Comparison of ENCODE assay signal across 1 fruit fly cellular context in the genomic region with DNA sequence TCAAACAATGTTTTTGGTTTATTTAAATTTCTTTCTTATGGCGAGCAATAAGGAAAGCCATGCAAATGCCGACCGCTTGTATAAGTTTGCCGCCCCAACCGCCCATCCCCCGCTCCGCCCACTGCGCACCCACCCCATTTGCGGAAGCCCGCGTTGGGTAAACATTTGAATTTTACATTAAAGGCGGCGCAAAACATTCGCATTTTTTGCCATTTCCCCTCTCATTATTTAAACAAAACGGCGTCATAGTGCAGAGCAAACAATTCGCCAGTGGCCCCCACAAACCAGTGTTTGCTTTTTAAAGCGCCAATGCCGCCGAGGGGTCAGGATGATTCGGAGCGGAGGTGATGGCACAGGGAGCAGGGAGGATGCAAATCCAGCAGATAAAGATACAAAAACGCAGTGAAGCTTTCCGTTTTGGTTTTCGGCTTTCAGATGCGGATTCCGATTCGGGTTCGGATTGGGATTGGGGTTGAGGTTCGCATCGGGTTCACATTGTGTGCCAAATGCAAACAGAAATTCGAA.
TF ChIP-seq lines count a peak whose summit lies in the region.

No protein-coding gene starts in this region.

TF ChIP-seq in whole organism, embryonic, 481 proteins besides CTCF, POLR2A, EP300 and RAD21 (continued from another document):
- TF ChIP-seq CG18599 (GFP tag; optimal IDR thresholded peaks at IDR 0.05; lab: Kevin White, UChicago) (peak; percentile 40), vvl (GFP tag; IDR thresholded peaks at IDR 0.05; lab: Robert Waterston, UW) (peak; percentile 15; the same call in 1 of the 2 replicates), lab (GFP tag; optimal IDR thresholded peaks at IDR 0.05; lab: Kevin White, UChicago) (peak; percentile 34), ranshi (GFP tag; IDR thresholded peaks at IDR 0.05; lab: Robert Waterston, UW) (no peak), CG18619 (GFP tag; optimal IDR thresholded peaks at IDR 0.05; lab: Kevin White, UChicago) (peak; percentile 20), CG2116 (GFP tag; optimal IDR thresholded peaks at IDR 0.05; lab: Kevin White, UChicago) (no peak), CG15514 (GFP tag; optimal IDR thresholded peaks at IDR 0.05; lab: Kevin White, UChicago) (peak; percentile 15)
